Worm (Caenorhabditis elegans): Measurements from ENCODE around the gene F25B4.7.

DNA sequence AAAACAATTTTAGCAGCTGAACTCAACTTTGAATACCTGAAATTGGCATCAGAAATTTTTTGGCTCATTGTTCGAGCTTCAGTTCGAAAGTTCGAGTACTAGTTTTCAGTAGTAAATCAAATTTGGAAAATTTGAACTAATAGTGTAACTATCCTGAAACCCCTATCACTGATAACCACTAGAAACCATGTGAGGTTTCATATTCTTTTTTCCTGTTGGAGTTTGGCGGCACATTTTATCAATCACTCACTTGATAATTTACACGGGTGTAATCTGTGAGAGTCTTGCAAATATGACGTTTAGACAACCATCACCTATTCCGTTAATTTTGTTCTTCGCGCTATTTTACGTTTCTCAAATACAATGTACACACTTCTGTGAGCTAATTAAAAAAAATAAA is 39.7 kb downstream of the F25B4.7 start, which contains the start of gene C14C11.4:
- TF ChIP-seq him-1 (tag; optimal IDR thresholded peaks at IDR 0.05), result no peak
- no peak for TF ChIP-seq W03F9.2 (tag; optimal IDR thresholded peaks at IDR 0.05)
- no peak for TF ChIP-seq dao-5 (tag; optimal IDR thresholded peaks at IDR 0.05)
